Worm (Caenorhabditis elegans): Measurements from ENCODE around the gene F14F8.9.

- no peak for TF ChIP-seq ztf-11 (tag; optimal IDR thresholded peaks at IDR 0.05)
- no peak for TF ChIP-seq fos-1 (tag; optimal IDR thresholded peaks at IDR 0.05)
- no peak for TF ChIP-seq lin-39 (tag; optimal IDR thresholded peaks at IDR 0.05)
- no peak for TF ChIP-seq unc-62 (GFP tag; optimal IDR thresholded peaks at IDR 0.05)
- no peak for TF ChIP-seq nhr-23 (tag; optimal IDR thresholded peaks at IDR 0.05)
- no peak for TF ChIP-seq unc-39 (tag; optimal IDR thresholded peaks at IDR 0.05)
- TF ChIP-seq ama-1 (optimal IDR thresholded peaks at IDR 0.05): no peak
Measured at ce11 chrV:16672198-16672597, 3.8 kb upstream of the F14F8.9 start, which contains the start of gene F14F8.8.
